Worm (Caenorhabditis elegans): ENCODE measurements around the gene etc-1.

Gene etc-1

ce11 chrII:8648843-8649242 is 15.8 kb upstream of the etc-1 start:
- peak; percentile 67 for TF ChIP-seq efl-1 (GFP tag; optimal IDR thresholded peaks at IDR 0.05)
- no peak for TF ChIP-seq madf-10 (tag; optimal IDR thresholded peaks at IDR 0.05)
- peak; percentile 20; the same call in 1 of the 2 replicates for TF ChIP-seq hmg-1.2 (GFP tag; IDR thresholded peaks at IDR 0.05)
- no peak for TF ChIP-seq K11D2.4 (GFP tag; IDR thresholded peaks at IDR 0.05)
- TF ChIP-seq madf-8 (GFP tag; conservative IDR thresholded peaks at IDR 0.05): peak; percentile 57
- peak; percentile 2 for TF ChIP-seq lsl-1 (GFP tag; optimal IDR thresholded peaks at IDR 0.05)
- TF ChIP-seq madf-6 (GFP tag; IDR thresholded peaks at IDR 0.05): peak; percentile 71
- no peak for TF ChIP-seq xnd-1 (tag; optimal IDR thresholded peaks at IDR 0.05)
- no peak for TF ChIP-seq K12H6.12 (tag; optimal IDR thresholded peaks at IDR 0.05)
- no peak for TF ChIP-seq lin-26 (GFP tag; IDR thresholded peaks at IDR 0.05)
- TF ChIP-seq aptf-3 (GFP tag; IDR thresholded peaks at IDR 0.05): no peak
- TF ChIP-seq snpc-4 (GFP tag; optimal IDR thresholded peaks at IDR 0.05): no peak
- no peak for TF ChIP-seq snpc-4 (tag; optimal IDR thresholded peaks at IDR 0.05)

DNA sequence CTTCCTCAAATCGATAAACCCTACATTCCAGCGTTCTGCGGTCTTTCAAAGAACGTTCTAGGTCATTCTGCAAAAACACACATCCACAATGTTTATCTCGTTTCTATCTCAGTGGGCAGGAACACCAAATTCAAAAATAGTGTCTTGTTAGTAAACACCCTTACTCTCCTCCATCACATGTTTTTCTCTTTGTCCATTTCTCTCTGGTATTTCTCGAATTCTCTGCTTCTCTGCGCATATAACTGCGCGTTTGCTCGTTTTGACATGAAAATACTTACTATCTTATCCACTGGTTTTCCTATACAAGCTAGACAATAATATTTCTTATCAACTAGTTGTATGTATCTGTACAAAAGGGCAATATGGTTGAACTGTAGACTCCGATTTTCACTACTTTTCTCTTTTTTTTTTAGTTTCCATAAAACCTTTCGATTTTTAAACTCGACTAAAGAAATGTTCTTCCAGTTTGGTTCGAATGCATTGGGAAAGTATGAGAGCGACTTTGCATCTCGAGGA is 13.9 kb upstream of the etc-1 start, which contains the start of gene pyr-1:
TSS of gene pyr-1 (plus strand) at position 466 of the 516 bp plus-strand sequence.
- TF ChIP-seq nhr-179 (tag; optimal IDR thresholded peaks at IDR 0.05): no peak
- no peak for TF ChIP-seq F23B12.7 (tag; optimal IDR thresholded peaks at IDR 0.05; ENCODE audit: insufficient read depth)
- TF ChIP-seq madf-3 (GFP tag; IDR thresholded peaks at IDR 0.05): no peak
- TF ChIP-seq hmg-1.2 (GFP tag; IDR thresholded peaks at IDR 0.05): peak; percentile 62; the same call in 1 of the 2 replicates

DNA sequence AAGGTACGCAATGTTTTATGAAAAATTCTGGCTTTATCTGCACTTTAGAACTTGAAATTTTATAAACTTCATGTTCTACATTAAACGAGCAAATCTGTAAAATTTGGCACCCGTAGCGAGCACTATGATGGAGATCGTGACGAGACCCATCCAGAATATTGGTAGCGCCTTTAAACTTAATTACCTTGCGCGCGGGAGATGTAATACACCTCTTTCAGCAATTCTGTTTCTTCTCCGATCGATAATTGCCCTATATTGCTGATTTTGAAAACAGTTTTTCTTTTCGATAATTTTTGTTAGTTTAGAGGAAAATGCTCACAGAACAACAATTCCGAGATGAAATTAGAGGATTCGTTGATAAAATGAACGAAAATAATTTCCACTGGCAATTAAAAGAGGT is 5.8 kb upstream of the etc-1 start, which contains the start of gene atg-10:
TSS of gene atg-10 (plus strand) at position 301 of the 400 bp plus-strand sequence.
- TF ChIP-seq ztf-26 (tag; optimal IDR thresholded peaks at IDR 0.05) (no peak), tbp1 (GFP tag; optimal IDR thresholded peaks at IDR 0.05) (no peak), lsy-27 (tag; optimal IDR thresholded peaks at IDR 0.05; ENCODE audit: borderline replicate concordance, insufficient read depth) (no peak), ceh-91 (GFP tag; IDR thresholded peaks at IDR 0.05) (no peak), F23B12.7 (tag; optimal IDR thresholded peaks at IDR 0.05; ENCODE audit: insufficient read depth) (no peak), athp-1 (tag; optimal IDR thresholded peaks at IDR 0.05) (no peak), aptf-2 (GFP tag; conservative IDR thresholded peaks at IDR 0.05) (no peak), attf-3 (GFP tag; conservative IDR thresholded peaks at IDR 0.05) (no peak), ztf-22 (GFP tag; optimal IDR thresholded peaks at IDR 0.05) (no peak), snpc-4 (GFP tag; optimal IDR thresholded peaks at IDR 0.05) (no peak), snpc-4 (tag; optimal IDR thresholded peaks at IDR 0.05) (no peak), F22D6.2 (tag; optimal IDR thresholded peaks at IDR 0.05) (no peak), ekl-4 (GFP tag; IDR thresholded peaks at IDR 0.05) (no peak), hmg-1.2 (GFP tag; IDR thresholded peaks at IDR 0.05) (no peak), atf-7 (tag; optimal IDR thresholded peaks at IDR 0.05) (no peak), snpc-1.3 (tag; optimal IDR thresholded peaks at IDR 0.05; ENCODE audit: insufficient read depth) (no peak), Y56A3A.18 (GFP tag; IDR thresholded peaks at IDR 0.05) (no peak), F37B4.10 (GFP tag; IDR thresholded peaks at IDR 0.05) (no peak), unc-62 (GFP tag; optimal IDR thresholded peaks at IDR 0.05) (no peak), B0019.2 (GFP tag; conservative IDR thresholded peaks at IDR 0.05) (no peak)

DNA sequence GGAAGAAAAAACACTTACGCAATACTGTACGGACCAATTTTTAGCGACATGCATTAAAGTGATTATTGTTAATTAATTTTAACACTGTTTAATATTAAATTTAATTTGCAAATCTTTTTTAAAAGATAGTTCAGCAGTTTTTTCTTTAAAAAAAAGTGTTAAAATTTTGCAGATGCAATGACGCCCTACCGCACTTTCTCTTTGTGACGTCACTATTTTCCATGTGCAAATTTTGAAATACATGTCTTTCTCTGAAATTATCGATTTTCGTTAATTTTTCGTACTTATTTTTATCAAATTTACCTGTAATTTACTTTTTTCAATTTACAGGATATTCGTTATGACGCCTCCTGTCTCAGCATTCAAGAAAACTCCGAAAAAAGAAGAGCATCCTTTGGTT is 3.1 kb upstream of the etc-1 start, which contains the start of the genes piga-1 and eif-2Bepsilon:
TSS of gene piga-1 (minus strand) at position 174 of the 400 bp plus-strand sequence.
TSS of gene eif-2Bepsilon (plus strand) at position 331 of the 400 bp plus-strand sequence.
- TF ChIP-seq unc-130 (GFP tag; optimal IDR thresholded peaks at IDR 0.05): no peak
- no peak for TF ChIP-seq madf-3 (GFP tag; IDR thresholded peaks at IDR 0.05)
- TF ChIP-seq ceh-58 (GFP tag; IDR thresholded peaks at IDR 0.05): no peak
- no peak for TF ChIP-seq him-1 (tag; optimal IDR thresholded peaks at IDR 0.05)
- peak; percentile 48 for TF ChIP-seq attf-5 (GFP tag; optimal IDR thresholded peaks at IDR 0.05)
- peak; percentile 53; the same call in 1 of the 2 replicates for TF ChIP-seq cebp-1 (GFP tag; IDR thresholded peaks at IDR 0.05)
- TF ChIP-seq cebp-1 (tag; optimal IDR thresholded peaks at IDR 0.05): peak; percentile 78
- no peak for TF ChIP-seq Y67H2A.10 (GFP tag; conservative IDR thresholded peaks at IDR 0.05)
- TF ChIP-seq F23B12.7 (tag; optimal IDR thresholded peaks at IDR 0.05; ENCODE audit: insufficient read depth): peak; percentile 44
- TF ChIP-seq B0019.2 (GFP tag; conservative IDR thresholded peaks at IDR 0.05): no peak
- no peak for TF ChIP-seq pbrm-1 (GFP tag; IDR thresholded peaks at IDR 0.05)
- no peak for TF ChIP-seq tlf-1 (GFP tag; optimal IDR thresholded peaks at IDR 0.05)
- peak; percentile 63 for TF ChIP-seq mcd-1 (GFP tag; IDR thresholded peaks at IDR 0.05)
